Worm (Caenorhabditis elegans) whole organism, L1 larva: ENCODE results near the gene F32D8.3.

ENCODE experiments used
- ceh-82 ChIP-seq, 3 experiments: fragments of 150-350 bp in 1 of 3; sonication (generic microtip) in 2 of 3; optimal IDR thresholded peaks; 2 replicates each; lab custom pipeline; 2014 to 2017; ENCODE audit warnings: missing biosample characterization in 3 of 3, missing genetic modification characterization in 3 of 3
- efl-3 ChIP-seq: fragments of 200-800 bp; sonication (Bioruptor generic); optimal IDR thresholded peaks from 2 replicates; lab custom pipeline; 2018; ENCODE audit warnings: mild to moderate bottlenecking, missing genetic modification characterization, missing compliant biosample characterization
- egl-27 ChIP-seq, 2 experiments: fragments of 150-350 bp in 1 of 2; sonication (generic microtip); optimal IDR thresholded peaks; 3 replicates each; lab custom pipeline; 2017 to 2018; ENCODE audit warnings: missing biosample characterization in 2 of 2, missing genetic modification characterization in 2 of 2, missing genetic modification reagents in 2 of 2
- fos-1 ChIP-seq: fragments of 150-350 bp; optimal IDR thresholded peaks from 2 replicates; lab custom pipeline; 2014; ENCODE audit warnings: missing biosample characterization, missing genetic modification characterization
- hlh-4 ChIP-seq: sonication (generic microtip); optimal IDR thresholded peaks from 2 replicates; lab custom pipeline; 2016; ENCODE audit warnings: mild to moderate bottlenecking, missing genetic modification characterization, missing compliant biosample characterization
- nhr-11 ChIP-seq: fragments of 150-350 bp; optimal IDR thresholded peaks from 2 replicates; lab custom pipeline; 2014; ENCODE audit warnings: missing biosample characterization, missing genetic modification characterization
- nhr-12 ChIP-seq: sonication (generic microtip); optimal IDR thresholded peaks from 2 replicates; lab custom pipeline; 2017; ENCODE audit warnings: missing biosample characterization, missing genetic modification characterization
- tbx-2 ChIP-seq: sonication (generic microtip); optimal IDR thresholded peaks from 2 replicates; lab custom pipeline; 2016; ENCODE audit warnings: missing genetic modification characterization, missing compliant biosample characterization

DNA sequence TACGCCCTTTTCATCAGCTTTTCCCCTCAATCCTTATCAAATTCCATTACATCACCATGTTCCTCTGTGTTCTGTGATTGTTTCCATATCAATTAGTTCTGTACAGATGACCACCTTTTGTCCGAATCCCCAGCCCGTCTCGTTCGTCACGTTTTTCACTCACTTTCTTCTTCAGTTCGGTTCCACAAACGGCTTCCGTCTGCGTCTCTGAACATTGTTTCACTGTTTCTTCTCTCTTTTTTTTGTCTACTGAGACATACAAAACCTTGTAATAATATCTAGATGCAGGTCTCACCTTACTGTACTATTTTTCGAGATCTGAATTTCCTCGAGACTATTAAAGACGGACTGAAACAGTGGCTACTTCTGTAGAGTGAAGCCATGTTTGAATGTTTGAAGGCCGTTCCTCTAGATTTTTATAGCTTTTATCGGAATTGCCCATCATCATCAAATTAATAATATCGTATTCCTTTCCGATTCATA, at the start of gene F32D8.3:
- no peak for TF ChIP-seq fos-1 (tag; lab: Kevin White, UChicago)
- no peak for TF ChIP-seq tbx-2 (tag; lab: Kevin White, UChicago)
- TF ChIP-seq ceh-82 (tag; optimal IDR thresholded peaks at IDR 0.05; lab: Kevin White, UChicago), result no peak
- no peak for TF ChIP-seq hlh-4 (tag; lab: Kevin White, UChicago)
- TF ChIP-seq egl-27 (tag; optimal IDR thresholded peaks at IDR 0.05; lab: Kevin White, UChicago), result no peak
- no peak for TF ChIP-seq nhr-12 (tag; lab: Kevin White, UChicago)
- no peak for TF ChIP-seq nhr-11 (tag; lab: Kevin White, UChicago)
- no peak for TF ChIP-seq efl-3 (GFP tag; lab: Kevin White, UChicago)
